Fruit fly (Drosophila melanogaster) whole organism, embryonic: ENCODE data around the gene fend.

ENCODE experiments used
- ATbp ChIP-seq: fragments of 200-800 bp; sonication (Bioruptor generic); optimal IDR thresholded peaks from 2 replicates; lab custom pipeline; 2017; ENCODE audit warnings: missing biosample characterization, mild to moderate bottlenecking, missing genetic modification characterization, missing genetic modification reagents
- CG10366 ChIP-seq: fragments of 200-800 bp; sonication (Bioruptor generic); IDR thresholded peaks from 2 replicates; pipeline ENCODE4 v1.3.6; 2022; ENCODE audit warnings: missing biosample characterization, missing genetic modification characterization
- CG10979 ChIP-seq: fragments of 200-800 bp; sonication (Bioruptor generic); optimal IDR thresholded peaks from 2 replicates; lab custom pipeline; 2018; ENCODE audit warnings: missing biosample characterization, mild to moderate bottlenecking, missing genetic modification characterization, moderate library complexity
- CG11085 ChIP-seq: fragments of 200-800 bp; sonication (Bioruptor generic); IDR thresholded peaks from 2 replicates; pipeline ENCODE4 v1.3.6; 2022; ENCODE audit warnings: missing biosample characterization, missing genetic modification characterization
- CG11093 ChIP-seq: fragments of 200-800 bp; sonication (Bioruptor generic); IDR thresholded peaks from 3 replicates; pipeline ENCODE4 v1.3.6; 2022; ENCODE audit warnings: missing biosample characterization, missing genetic modification characterization
- CG12391 ChIP-seq: fragments of 200-800 bp; sonication (Bioruptor generic); optimal IDR thresholded peaks from 3 replicates; lab custom pipeline; 2018; ENCODE audit warnings: missing biosample characterization, mild to moderate bottlenecking, missing genetic modification characterization, moderate library complexity
- CG12659 ChIP-seq: fragments of 200-800 bp; sonication (Bioruptor generic); optimal IDR thresholded peaks from 3 replicates; lab custom pipeline; 2017; ENCODE audit warnings: mild to moderate bottlenecking, missing biosample characterization, missing genetic modification reagents, missing genetic modification characterization
- CG12769 ChIP-seq: fragments of 200-800 bp; sonication (Bioruptor generic); optimal IDR thresholded peaks from 2 replicates; lab custom pipeline; 2019; ENCODE audit warnings: missing biosample characterization, mild to moderate bottlenecking, missing genetic modification characterization, moderate library complexity
- CG13287 ChIP-seq: fragments of 200-800 bp; sonication (Bioruptor generic); IDR thresholded peaks from 2 replicates; pipeline ENCODE4 v1.3.6; 2022; ENCODE audit warnings: missing biosample characterization, missing genetic modification characterization; ENCODE audit not compliant: partially characterized antibody
- CG13624 ChIP-seq: fragments of 200-800 bp; sonication (Bioruptor generic); optimal IDR thresholded peaks from 2 replicates; lab custom pipeline; 2016; ENCODE audit warnings: missing biosample characterization, missing genetic modification characterization
- CG14441 ChIP-seq: fragments of 200-800 bp; sonication (Bioruptor generic); IDR thresholded peaks from 2 replicates; pipeline ENCODE4 v1.3.6; 2022; ENCODE audit warnings: missing biosample characterization, missing genetic modification characterization
- CG14667 ChIP-seq: fragments of 200-800 bp; sonication (Bioruptor generic); IDR thresholded peaks from 2 replicates; pipeline ENCODE4 v1.3.6; 2022; ENCODE audit warnings: missing biosample characterization, missing genetic modification characterization
- CG17361 ChIP-seq: fragments of 200-800 bp; sonication (Bioruptor generic); IDR thresholded peaks from 3 replicates; pipeline ENCODE4 v1.3.6; 2022; ENCODE audit warnings: missing biosample characterization, missing genetic modification characterization
- CG18619 ChIP-seq: fragments of 200-800 bp; sonication (Bioruptor generic); optimal IDR thresholded peaks from 3 replicates; lab custom pipeline; 2017; ENCODE audit warnings: missing biosample characterization, mild to moderate bottlenecking, missing genetic modification characterization
- CG2120 ChIP-seq: fragments of 200-800 bp; sonication (Bioruptor generic); optimal IDR thresholded peaks from 3 replicates; lab custom pipeline; 2016; ENCODE audit warnings: missing biosample characterization, missing genetic modification characterization
- CG2199 ChIP-seq: fragments of 200-800 bp; sonication (Bioruptor generic); IDR thresholded peaks from 3 replicates; pipeline ENCODE4 v1.3.6; 2022; ENCODE audit warnings: missing biosample characterization, missing genetic modification characterization
- CG31388 ChIP-seq: fragments of 200-800 bp; sonication (Bioruptor generic); optimal IDR thresholded peaks from 2 replicates; lab custom pipeline; 2016; ENCODE audit warnings: missing biosample characterization, missing genetic modification characterization
- CG3281 ChIP-seq: fragments of 200-800 bp; sonication (Bioruptor generic); optimal IDR thresholded peaks from 3 replicates; lab custom pipeline; 2017; ENCODE audit warnings: missing biosample characterization, mild to moderate bottlenecking, missing genetic modification characterization
- CG3847 ChIP-seq: fragments of 200-800 bp; sonication (Bioruptor generic); IDR thresholded peaks from 2 replicates; pipeline ENCODE4 v1.3.6; 2022; ENCODE audit warnings: missing biosample characterization, missing genetic modification characterization
- CG4424 ChIP-seq: fragments of 200-800 bp; sonication (Bioruptor generic); optimal IDR thresholded peaks from 3 replicates; lab custom pipeline; 2016; ENCODE audit warnings: missing biosample characterization, missing genetic modification characterization
- CG4854 ChIP-seq: fragments of 200-800 bp; sonication (Bioruptor generic); optimal IDR thresholded peaks from 2 replicates; lab custom pipeline; 2016; ENCODE audit warnings: missing biosample characterization, missing genetic modification characterization, inconsistent platforms
- CG6765 ChIP-seq: fragments of 200-800 bp; sonication (Bioruptor generic); optimal IDR thresholded peaks from 3 replicates; lab custom pipeline; 2017; ENCODE audit warnings: missing biosample characterization, mild to moderate bottlenecking, missing genetic modification characterization
- CG8290 ChIP-seq, 3 experiments: fragments of 200-800 bp; sonication (Bioruptor generic); optimal IDR thresholded peaks; 2 replicates each; lab custom pipeline; 2016 to 2019; ENCODE audit warnings: missing biosample characterization in 3 of 3, missing genetic modification characterization in 3 of 3, mild to moderate bottlenecking in 2 of 3, moderate library complexity in 1 of 3
- Hmr ChIP-seq: fragments of 200-800 bp; sonication (Bioruptor generic); optimal IDR thresholded peaks from 3 replicates; lab custom pipeline; 2017; ENCODE audit warnings: mild to moderate bottlenecking, missing biosample characterization, missing genetic modification reagents, missing genetic modification characterization
- Kr ChIP-seq: fragments of 200-800 bp; sonication (Bioruptor generic); optimal IDR thresholded peaks from 2 replicates; lab custom pipeline; 2017; ENCODE audit warnings: missing biosample characterization, mild to moderate bottlenecking, missing genetic modification characterization
- MESR4 ChIP-seq: fragments of 200-800 bp; sonication (Bioruptor generic); optimal IDR thresholded peaks from 2 replicates; lab custom pipeline; 2018; ENCODE audit warnings: missing biosample characterization, mild to moderate bottlenecking, missing genetic modification characterization, moderate library complexity
- Med ChIP-seq: fragments of 200-800 bp; sonication (Bioruptor generic); peaks from one replicate; lab custom pipeline; 2016; ENCODE audit warnings: missing biosample characterization, missing genetic modification characterization, mild to moderate bottlenecking, inconsistent platforms, moderate library complexity
- Nf-YB ChIP-seq: fragments of 200-800 bp; sonication (Bioruptor generic); optimal IDR thresholded peaks from 3 replicates; lab custom pipeline; 2019; ENCODE audit warnings: missing biosample characterization, mild to moderate bottlenecking, missing genetic modification characterization, moderate library complexity
- Six4 ChIP-seq: fragments of 200-800 bp; sonication (Bioruptor generic); optimal IDR thresholded peaks from 2 replicates; lab custom pipeline; 2016; ENCODE audit warnings: missing biosample characterization, missing genetic modification characterization
- Ssrp ChIP-seq: fragments of 200-800 bp; sonication (Bioruptor generic); optimal IDR thresholded peaks from 2 replicates; lab custom pipeline; 2018; ENCODE audit warnings: missing biosample characterization, mild to moderate bottlenecking, missing genetic modification characterization, moderate library complexity
- ab ChIP-seq: fragments of 200-800 bp; sonication (Bioruptor generic); optimal IDR thresholded peaks from 2 replicates; lab custom pipeline; 2016; ENCODE audit warnings: missing biosample characterization, missing genetic modification characterization
- al ChIP-seq: fragments of 200-800 bp; sonication (Bioruptor generic); IDR thresholded peaks from 2 replicates; pipeline ENCODE4 v1.3.6; 2022; ENCODE audit warnings: missing biosample characterization, missing genetic modification characterization
- ato ChIP-seq: fragments of 200-800 bp; sonication (Bioruptor generic); IDR thresholded peaks from 2 replicates; pipeline ENCODE4 v1.3.6; 2022; ENCODE audit warnings: missing biosample characterization, missing genetic modification characterization; ENCODE audit not compliant: partially characterized antibody
- br ChIP-seq: fragments of >200 bp; optimal IDR thresholded peaks from 2 replicates; lab custom pipeline; 2017
- cato ChIP-seq: fragments of 200-800 bp; sonication (Bioruptor generic); optimal IDR thresholded peaks from 2 replicates; lab custom pipeline; 2016; ENCODE audit warnings: missing biosample characterization, missing genetic modification characterization, borderline replicate concordance
- da ChIP-seq: fragments of 200-800 bp; sonication (Bioruptor generic); optimal IDR thresholded peaks from 2 replicates; lab custom pipeline; 2016; ENCODE audit warnings: missing biosample characterization, missing genetic modification characterization
- ftz-f1 ChIP-seq: fragments of 200-800 bp; sonication (Bioruptor generic); optimal IDR thresholded peaks from 2 replicates; lab custom pipeline; 2016; ENCODE audit warnings: missing biosample characterization, missing genetic modification characterization
- grn ChIP-seq: fragments of 200-800 bp; sonication (Bioruptor generic); optimal IDR thresholded peaks from 3 replicates; lab custom pipeline; 2017; ENCODE audit warnings: missing biosample characterization, missing genetic modification characterization
- ham ChIP-seq: fragments of 200-800 bp; sonication (Bioruptor generic); IDR thresholded peaks from 2 replicates; pipeline ENCODE4 v1.3.6; 2022; ENCODE audit warnings: missing biosample characterization, missing genetic modification characterization
- kay ChIP-seq: fragments of 200-800 bp; sonication (Bioruptor generic); optimal IDR thresholded peaks from 2 replicates; lab custom pipeline; 2016; ENCODE audit warnings: missing biosample characterization, missing genetic modification characterization
- ken ChIP-seq: fragments of 200-800 bp; sonication (Bioruptor generic); IDR thresholded peaks from 3 replicates; pipeline ENCODE4 v1.3.6; 2022; ENCODE audit warnings: missing biosample characterization, missing genetic modification characterization
- lilli ChIP-seq: fragments of 200-800 bp; sonication (Bioruptor generic); optimal IDR thresholded peaks from 3 replicates; lab custom pipeline; 2016; ENCODE audit warnings: missing biosample characterization, missing genetic modification characterization
- lola ChIP-seq, 3 experiments: fragments of >200 bp in 2 of 3; fragments of 200-800 bp in 1 of 3; sonication (Bioruptor generic) in 1 of 3; optimal IDR thresholded peaks; 2 replicates each; lab custom pipeline; 2017 to 2019; ENCODE audit warnings: missing biosample characterization in 3 of 3, missing genetic modification characterization in 3 of 3, mild to moderate bottlenecking in 1 of 3, moderate library complexity in 1 of 3
- org-1 ChIP-seq: fragments of 200-800 bp; sonication (Bioruptor generic); optimal IDR thresholded peaks from 2 replicates; lab custom pipeline; 2017; ENCODE audit warnings: missing biosample characterization, missing genetic modification characterization
- p53 ChIP-seq: fragments of 200-800 bp; sonication (Bioruptor generic); optimal IDR thresholded peaks from 2 replicates; lab custom pipeline; 2016; ENCODE audit warnings: missing biosample characterization, missing genetic modification characterization
- pho ChIP-seq: fragments of 200-800 bp; sonication (Bioruptor generic); optimal IDR thresholded peaks from 2 replicates; lab custom pipeline; 2016; ENCODE audit warnings: missing biosample characterization, missing genetic modification characterization
- sc ChIP-seq, 3 experiments: fragments of >200 bp in 2 of 3; fragments of 200-800 bp in 1 of 3; sonication (Bioruptor generic) in 1 of 3; optimal IDR thresholded peaks; 2 replicates in 2 of 3; 3 replicates in 1 of 3; lab custom pipeline; 2017; ENCODE audit warnings: mild to moderate bottlenecking in 1 of 3, missing biosample characterization in 1 of 3, missing genetic modification characterization in 1 of 3, missing genetic modification reagents in 1 of 3
- ssp ChIP-seq: fragments of 200-800 bp; sonication (Bioruptor generic); IDR thresholded peaks from 2 replicates; pipeline ENCODE4 v1.3.6; 2022; ENCODE audit warnings: missing biosample characterization, missing genetic modification characterization
- stc ChIP-seq: fragments of 200-800 bp; sonication (Bioruptor generic); IDR thresholded peaks from 2 replicates; pipeline ENCODE4 v1.3.6; 2022; ENCODE audit warnings: missing biosample characterization, missing genetic modification characterization
- vfl ChIP-seq: fragments of 200-800 bp; sonication (Bioruptor generic); optimal IDR thresholded peaks from 2 replicates; lab custom pipeline; 2016; ENCODE audit warnings: missing biosample characterization, missing genetic modification characterization
- zf30C ChIP-seq: fragments of 200-800 bp; sonication (Bioruptor generic); optimal IDR thresholded peaks from 3 replicates; lab custom pipeline; 2018; ENCODE audit warnings: missing biosample characterization, mild to moderate bottlenecking, missing genetic modification characterization

fend gene

dm6 chrX:9159736-9160135 lies 24.8 kb upstream of the fend start, which contains the start of gene NdufA3 (continued):
- TF ChIP-seq CG13287 (GFP tag; lab: Robert Waterston, UW) (peak; percentile 83), CG14667 (no peak), zf30C (GFP tag; lab: Kevin White, UChicago) (no peak), da (no peak), stc (no peak), ssp (GFP tag; lab: Robert Waterston, UW) (no peak), Med (GFP tag; lab: Kevin White, UChicago) (peak; percentile 20), lola (GFP tag; optimal IDR thresholded peaks at IDR 0.05; lab: Kevin White, UChicago) (no peak), CG12659 (peak; percentile 35), ftz-f1 (GFP tag; lab: Kevin White, UChicago) (peak; percentile 3), ato (GFP tag; lab: Robert Waterston, UW) (peak; percentile 67; the same call in 1 of the 2 replicates), CG2120 (no peak), CG13624 (GFP tag; lab: Kevin White, UChicago) (no peak), ken (GFP tag; lab: Robert Waterston, UW) (no peak), cato (GFP tag; lab: Kevin White, UChicago) (no peak), pho (GFP tag; lab: Kevin White, UChicago) (no peak), CG31388 (no peak), CG17361 (GFP tag; lab: Robert Waterston, UW) (no peak), CG18619 (GFP tag; lab: Kevin White, UChicago) (no peak), sc (optimal IDR thresholded peaks at IDR 0.05; lab: Kevin White, UChicago) (no peak), sc (GFP tag; optimal IDR thresholded peaks at IDR 0.05; lab: Kevin White, UChicago) (no peak), ham (GFP tag; lab: Robert Waterston, UW) (no peak), CG10979 (tag; lab: Kevin White, UChicago) (no peak), Kr (GFP tag; lab: Kevin White, UChicago) (no peak), CG3847 (GFP tag; lab: Robert Waterston, UW) (0 out of 2 replicates have a peak, but pooled peaks have one; percentile 5), CG11093 (GFP tag; lab: Robert Waterston, UW) (no peak), Ssrp (tag; lab: Kevin White, UChicago) (no peak), ATbp (GFP tag; lab: Kevin White, UChicago) (no peak), vfl (GFP tag; lab: Kevin White, UChicago) (no peak), CG12769 (tag; lab: Kevin White, UChicago) (no peak), CG4854 (GFP tag; lab: Kevin White, UChicago) (no peak), ab (GFP tag; lab: Kevin White, UChicago) (no peak), CG12391 (tag; lab: Kevin White, UChicago) (no peak), Six4 (no peak), CG2199 (GFP tag; lab: Robert Waterston, UW) (no peak), CG3281 (GFP tag; lab: Kevin White, UChicago) (no peak), Hmr (GFP tag; lab: Kevin White, UChicago) (no peak), CG10366 (GFP tag; lab: Robert Waterston, UW) (no peak), p53 (GFP tag; lab: Kevin White, UChicago) (no peak), br (lab: Kevin White, UChicago) (no peak), CG4424 (GFP tag; lab: Kevin White, UChicago) (no peak), CG14441 (GFP tag; lab: Robert Waterston, UW) (no peak), CG6765 (GFP tag; lab: Kevin White, UChicago) (no peak), kay (GFP tag; lab: Kevin White, UChicago) (no peak), org-1 (no peak), lilli (GFP tag; lab: Kevin White, UChicago) (no peak), al (no peak), MESR4 (GFP tag; lab: Kevin White, UChicago) (peak; percentile 77), Nf-YB (GFP tag; lab: Kevin White, UChicago) (no peak), CG8290 (GFP tag; optimal IDR thresholded peaks at IDR 0.05; lab: Kevin White, UChicago) (no peak), CG8290 (tag; optimal IDR thresholded peaks at IDR 0.05; lab: Kevin White, UChicago) (peak in 1 of 2 experiments; percentile 19), grn (GFP tag; lab: Kevin White, UChicago) (no peak), CG11085 (GFP tag; lab: Robert Waterston, UW) (no peak)
